Worm (Caenorhabditis elegans) whole organism, young adult: Measurements from ENCODE around the gene ZC412.5.
"Not testable (repeated sequence)": the region's sequence is repeated elsewhere in the genome, so short reads cannot be mapped to it uniquely, and the experiment has no call there.

Source experiments
- B0261.1 ChIP-seq: sonication (generic microtip); optimal IDR thresholded peaks from 2 replicates; lab custom pipeline; 2016; ENCODE audit warnings: mild to moderate bottlenecking, missing genetic modification characterization, moderate library complexity, missing compliant biosample characterization
- C06A6.2 ChIP-seq: fragments of 200-800 bp; sonication (Bioruptor generic); conservative IDR thresholded peaks from 2 replicates; pipeline ENCODE4 v1.3.6; 2022; ENCODE audit warnings: missing genetic modification characterization, missing compliant biosample characterization
- F33H1.4 ChIP-seq: fragments of 200-800 bp; sonication (Bioruptor generic); IDR thresholded peaks from 2 replicates; pipeline ENCODE4 v1.3.6; 2022; ENCODE audit warnings: missing genetic modification reagents, missing genetic modification characterization, missing compliant biosample characterization
- F52B5.7 ChIP-seq: sonication (generic microtip); optimal IDR thresholded peaks from 2 replicates; lab custom pipeline; 2016; ENCODE audit warnings: mild to moderate bottlenecking, missing genetic modification characterization, missing compliant biosample characterization
- F57A8.1 ChIP-seq: fragments of 200-800 bp; sonication (Bioruptor generic); optimal IDR thresholded peaks from 2 replicates; lab custom pipeline; 2018; ENCODE audit warnings: mild to moderate bottlenecking, missing genetic modification characterization, moderate library complexity, missing compliant biosample characterization
- K11D2.4 ChIP-seq: fragments of 200-800 bp; sonication (Bioruptor generic); IDR thresholded peaks from 2 replicates; pipeline ENCODE4 v1.3.6; 2022; ENCODE audit warnings: missing genetic modification reagents, missing genetic modification characterization, missing compliant biosample characterization
- Y53G8AR.9 ChIP-seq: fragments of 200-800 bp; sonication (Bioruptor generic); conservative IDR thresholded peaks from 2 replicates; pipeline ENCODE4 v1.3.6; 2022; ENCODE audit warnings: missing genetic modification reagents, missing genetic modification characterization, missing compliant biosample characterization
- Y67H2A.10 ChIP-seq: fragments of 200-800 bp; sonication (Bioruptor generic); conservative IDR thresholded peaks from 2 replicates; pipeline ENCODE4 v1.3.6; 2022; ENCODE audit warnings: missing genetic modification reagents, missing genetic modification characterization, missing compliant biosample characterization
- ZK185.1 ChIP-seq: sonication (generic microtip); optimal IDR thresholded peaks from 2 replicates; lab custom pipeline; 2016; ENCODE audit warnings: mild to moderate bottlenecking, missing genetic modification characterization, missing compliant biosample characterization; ENCODE audit not compliant: poor library complexity, severe bottlenecking
- ama-1 ChIP-seq, 3 experiments: fragments of 150-350 bp in 1 of 3; sonication (generic microtip) in 2 of 3; optimal IDR thresholded peaks; 2 replicates each; lab custom pipeline; 2014 to 2018; ENCODE audit warnings: missing biosample characterization in 2 of 3, missing genetic modification characterization in 2 of 3, missing genetic modification reagents in 2 of 3
- cebp-2 ChIP-seq: fragments of 200-800 bp; sonication (Bioruptor generic); IDR thresholded peaks from 2 replicates; pipeline ENCODE4 v1.3.6; 2022; ENCODE audit warnings: missing genetic modification characterization, missing compliant biosample characterization
- ceh-40 ChIP-seq: fragments of 200-800 bp; sonication (Bioruptor generic); IDR thresholded peaks from 2 replicates; pipeline ENCODE4 v1.3.6; 2022; ENCODE audit warnings: missing genetic modification characterization, missing compliant biosample characterization
- ceh-58 ChIP-seq: fragments of 200-800 bp; sonication (Bioruptor generic); IDR thresholded peaks from 2 replicates; pipeline ENCODE4 v1.3.6; 2022; ENCODE audit warnings: missing genetic modification characterization, missing compliant biosample characterization
- dox-1 ChIP-seq: fragments of 200-800 bp; sonication (Bioruptor generic); IDR thresholded peaks from 2 replicates; pipeline ENCODE4 v1.3.6; 2022; ENCODE audit warnings: missing genetic modification reagents, missing genetic modification characterization, missing compliant biosample characterization
- efl-1 ChIP-seq: fragments of 150-350 bp; optimal IDR thresholded peaks from 2 replicates; lab custom pipeline; 2014; ENCODE audit warnings: missing biosample characterization, missing genetic modification reagents, missing genetic modification characterization
- egl-44 ChIP-seq: fragments of 200-800 bp; sonication (Bioruptor generic); IDR thresholded peaks from 2 replicates; pipeline ENCODE4 v1.3.6; 2022; ENCODE audit warnings: missing genetic modification reagents, missing genetic modification characterization, missing compliant biosample characterization
- egrh-3 ChIP-seq: fragments of 200-800 bp; sonication (Bioruptor generic); IDR thresholded peaks from 2 replicates; pipeline ENCODE4 v1.3.6; 2022; ENCODE audit warnings: missing genetic modification reagents, missing genetic modification characterization, missing compliant biosample characterization
- let-526 ChIP-seq: fragments of 200-800 bp; sonication (Bioruptor generic); IDR thresholded peaks from 2 replicates; pipeline ENCODE4 v1.3.6; 2022; ENCODE audit warnings: missing genetic modification reagents, missing genetic modification characterization, missing compliant biosample characterization
- let-607 ChIP-seq, 2 experiments: fragments of 200-800 bp in 1 of 2; sonication (Bioruptor generic) in 1 of 2; sonication (generic microtip) in 1 of 2; optimal IDR thresholded peaks; 2 replicates each; lab custom pipeline; 2016 to 2018; ENCODE audit warnings: mild to moderate bottlenecking in 2 of 2, missing compliant biosample characterization in 2 of 2, missing genetic modification characterization in 2 of 2, moderate library complexity in 2 of 2, missing genotype in 1 of 2
- lin-40 ChIP-seq: sonication (generic microtip); optimal IDR thresholded peaks from 2 replicates; lab custom pipeline; 2016; ENCODE audit warnings: missing genetic modification characterization, mild to moderate bottlenecking, missing compliant biosample characterization, missing genotype, missing genetic modification reagents
- lin-54 ChIP-seq: fragments of 200-800 bp; sonication (Bioruptor generic); optimal IDR thresholded peaks from 2 replicates; lab custom pipeline; 2018; ENCODE audit warnings: mild to moderate bottlenecking, missing genetic modification characterization, missing compliant biosample characterization
- lsl-1 ChIP-seq: fragments of 200-800 bp; sonication (Bioruptor generic); optimal IDR thresholded peaks from 2 replicates; lab custom pipeline; 2018; ENCODE audit warnings: mild to moderate bottlenecking, missing genetic modification characterization, moderate library complexity, missing compliant biosample characterization
- madf-10 ChIP-seq: sonication (generic microtip); optimal IDR thresholded peaks from 2 replicates; lab custom pipeline; 2016; ENCODE audit warnings: mild to moderate bottlenecking, missing genetic modification characterization, missing compliant biosample characterization
- nhr-80 ChIP-seq: sonication (generic microtip); optimal IDR thresholded peaks from 2 replicates; lab custom pipeline; 2016; ENCODE audit warnings: missing genetic modification characterization, missing compliant biosample characterization
- nhr-90 ChIP-seq: sonication (generic microtip); optimal IDR thresholded peaks from 2 replicates; lab custom pipeline; 2016; ENCODE audit warnings: missing genotype, mild to moderate bottlenecking, missing genetic modification characterization, missing compliant biosample characterization
- snpc-4 ChIP-seq, 5 experiments: fragments of 150-350 bp in 1 of 5; sonication (generic microtip) in 4 of 5; optimal IDR thresholded peaks; 2 replicates each; lab custom pipeline; 2014 to 2018; ENCODE audit warnings: missing genetic modification characterization in 5 of 5, missing biosample characterization in 3 of 5, antibody characterized with exemption in 2 of 5, mild to moderate bottlenecking in 2 of 5, missing compliant biosample characterization in 2 of 5, missing genotype in 2 of 5, moderate library complexity in 2 of 5, missing genetic modification reagents in 1 of 5
- tbx-9 ChIP-seq: sonication (generic microtip); optimal IDR thresholded peaks from 2 replicates; lab custom pipeline; 2016; ENCODE audit warnings: borderline replicate concordance, missing genetic modification characterization, inconsistent platforms, missing compliant biosample characterization
- unc-62 ChIP-seq: fragments of 150-350 bp; optimal IDR thresholded peaks from 2 replicates; lab custom pipeline; 2014; ENCODE audit warnings: missing biosample characterization, missing genetic modification reagents, missing genetic modification characterization
- xnd-1 ChIP-seq: sonication (generic microtip); optimal IDR thresholded peaks from 2 replicates; lab custom pipeline; 2016; ENCODE audit warnings: missing genotype, missing genetic modification reagents, missing genetic modification characterization, missing compliant biosample characterization
- zim-3 ChIP-seq: sonication (generic microtip); optimal IDR thresholded peaks from 2 replicates; lab custom pipeline; 2017; ENCODE audit warnings: mild to moderate bottlenecking, missing genetic modification characterization, moderate library complexity, missing compliant biosample characterization
- ztf-25 ChIP-seq: fragments of 200-800 bp; sonication (Bioruptor generic); IDR thresholded peaks from 2 replicates; pipeline ENCODE4 v1.3.6; 2022; ENCODE audit warnings: missing genetic modification reagents, missing genetic modification characterization, missing compliant biosample characterization
- ztf-26 ChIP-seq: sonication (generic microtip); optimal IDR thresholded peaks from 2 replicates; lab custom pipeline; 2017; ENCODE audit warnings: missing genetic modification characterization, missing compliant biosample characterization
- ztf-6 ChIP-seq: fragments of 200-800 bp; sonication (Bioruptor generic); IDR thresholded peaks from 2 replicates; pipeline ENCODE4 v1.3.6; 2022; ENCODE audit warnings: missing genetic modification reagents, missing genetic modification characterization, missing compliant biosample characterization

ZC412.5 gene

ce11 chrV:14828407-14828806, 46.9 kb downstream of the ZC412.5 start (continued):
- no peak for TF ChIP-seq ZK185.1 (tag; lab: Kevin White, UChicago)
- TF ChIP-seq Y53G8AR.9 (GFP tag; lab: Robert Waterston, UW): peak; percentile 71; the same call in 1 of the 2 replicates
- peak; percentile 1 for TF ChIP-seq efl-1 (GFP tag; lab: Kevin White, UChicago)
- no peak for TF ChIP-seq egrh-3 (GFP tag; lab: Robert Waterston, UW)
- TF ChIP-seq lsl-1: no peak
- no peak for TF ChIP-seq B0261.1 (tag; lab: Kevin White, UChicago)
- TF ChIP-seq egl-44 (GFP tag; lab: Robert Waterston, UW): no peak; the same call in 1 of the 2 replicates
- peak; percentile 22; the same call in 1 of the 2 replicates for TF ChIP-seq F33H1.4 (GFP tag; lab: Robert Waterston, UW)
- TF ChIP-seq ztf-25 (GFP tag; lab: Robert Waterston, UW): no peak
- TF ChIP-seq let-607 (tag; optimal IDR thresholded peaks at IDR 0.05; lab: Kevin White, UChicago): peak in 1 of 2 experiments; percentile 9
- 0 out of 2 replicates have a peak, but pooled peaks have one; percentile 22 for TF ChIP-seq Y67H2A.10 (GFP tag; lab: Robert Waterston, UW)
- no peak for TF ChIP-seq dox-1 (GFP tag; lab: Robert Waterston, UW)
- no peak for TF ChIP-seq ceh-40 (GFP tag; lab: Robert Waterston, UW)
- TF ChIP-seq snpc-4 (GFP tag; optimal IDR thresholded peaks at IDR 0.05; lab: Kevin White, UChicago): no peak
- TF ChIP-seq snpc-4 (tag; optimal IDR thresholded peaks at IDR 0.05; lab: Kevin White, UChicago): peak in 1 of 4 experiments; percentile 33
- peak; percentile 42 for TF ChIP-seq F52B5.7

DNA sequence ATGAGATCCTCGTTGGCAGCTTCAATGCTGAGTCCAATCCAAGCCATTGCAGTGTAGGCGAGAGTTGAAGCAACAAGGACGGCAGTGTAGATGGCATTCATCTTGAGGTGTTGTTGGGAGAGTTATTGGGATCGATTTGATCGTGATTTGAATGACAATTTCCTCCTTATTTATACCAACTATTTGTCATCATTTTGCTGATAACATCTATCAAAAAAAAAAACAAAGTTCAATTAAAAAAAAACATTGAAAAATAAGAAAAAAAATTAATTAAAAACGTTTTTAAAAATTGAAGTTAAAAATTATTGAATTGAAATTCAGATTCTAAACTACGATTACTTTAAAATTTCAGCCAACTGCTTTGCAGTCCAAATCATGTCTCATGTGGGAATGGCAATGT, 48.3 kb downstream of the ZC412.5 start, which contains the start of gene nspa-8:
nspa-8 (minus strand) TSS at position 101 of the 400 bp plus-strand sequence.
- TF ChIP-seq ceh-58 (GFP tag; lab: Robert Waterston, UW); C06A6.2 (GFP tag; lab: Robert Waterston, UW); xnd-1: not testable (repeated sequence)

ce11 chrV:14824124-14824523, 51.1 kb downstream of the ZC412.5 start, which contains the start of gene W06A7.4:
Gene W06A7.4, plus strand, starts transcription at chrV:14824424.
- TF ChIP-seq tbx-9 (tag; lab: Kevin White, UChicago): no peak
- no peak for TF ChIP-seq lin-40 (tag; lab: Kevin White, UChicago)
- no peak for TF ChIP-seq nhr-80 (tag; lab: Kevin White, UChicago)
- TF ChIP-seq ztf-26 (tag; lab: Kevin White, UChicago): no peak
- TF ChIP-seq F57A8.1 (GFP tag; lab: Kevin White, UChicago): no peak
- no peak for TF ChIP-seq Y53G8AR.9 (GFP tag; lab: Robert Waterston, UW)
- TF ChIP-seq ama-1 (optimal IDR thresholded peaks at IDR 0.05; lab: Kevin White, UChicago): no peak
- TF ChIP-seq ama-1 (GFP tag; optimal IDR thresholded peaks at IDR 0.05; lab: Kevin White, UChicago): no peak
- no peak for TF ChIP-seq cebp-2 (GFP tag; lab: Robert Waterston, UW)
- TF ChIP-seq ztf-6: no peak
- no peak for TF ChIP-seq let-526 (GFP tag; lab: Robert Waterston, UW)
- no peak for TF ChIP-seq madf-10
- TF ChIP-seq egrh-3 (GFP tag; lab: Robert Waterston, UW): no peak
- no peak for TF ChIP-seq nhr-90
- no peak for TF ChIP-seq lin-54 (GFP tag; lab: Kevin White, UChicago)
- no peak for TF ChIP-seq ztf-25 (GFP tag; lab: Robert Waterston, UW)
- TF ChIP-seq K11D2.4: no peak
- no peak for TF ChIP-seq unc-62 (GFP tag; lab: Kevin White, UChicago)
- no peak for TF ChIP-seq C06A6.2 (GFP tag; lab: Robert Waterston, UW)
- TF ChIP-seq zim-3: no peak
